Fruit fly (Drosophila melanogaster) whole organism, prepupa: ENCODE results near the gene P5cr.
A peak's percentile ranks its signal among the peaks of the same experiment; 100 is the strongest.

Source experiments
- CG10631 ChIP-seq: fragments of 200-800 bp; sonication (Bioruptor generic); optimal IDR thresholded peaks from 2 replicates; lab custom pipeline; 2016; ENCODE audit warnings: missing biosample characterization, missing genetic modification characterization
- CG10669 ChIP-seq: fragments of 200-800 bp; sonication (Bioruptor generic); optimal IDR thresholded peaks from 3 replicates; lab custom pipeline; 2018; ENCODE audit warnings: missing biosample characterization, mild to moderate bottlenecking, missing genetic modification characterization, moderate library complexity
- CG11294 ChIP-seq: fragments of 200-800 bp; sonication (Bioruptor generic); IDR thresholded peaks from 2 replicates; pipeline ENCODE4 v1.3.6; 2022; ENCODE audit warnings: missing biosample characterization, missing genetic modification characterization
- CG11762 ChIP-seq: fragments of 200-800 bp; sonication (Bioruptor generic); optimal IDR thresholded peaks from 3 replicates; lab custom pipeline; 2016; ENCODE audit warnings: missing biosample characterization, missing genetic modification characterization; ENCODE audit not compliant: insufficient read depth
- CG11902 ChIP-seq: fragments of 200-800 bp; sonication (Bioruptor generic); optimal IDR thresholded peaks from 3 replicates; lab custom pipeline; 2016; ENCODE audit warnings: missing biosample characterization, missing genetic modification characterization
- CG15336 ChIP-seq: fragments of 200-800 bp; sonication (Bioruptor generic); IDR thresholded peaks from 2 replicates; pipeline ENCODE4 v1.3.6; 2022; ENCODE audit warnings: missing biosample characterization, missing genetic modification characterization
- CG1621 ChIP-seq: fragments of 200-800 bp; sonication (Bioruptor generic); optimal IDR thresholded peaks from 3 replicates; lab custom pipeline; 2018; ENCODE audit warnings: missing biosample characterization, mild to moderate bottlenecking, missing genetic modification characterization
- CG3032 ChIP-seq: fragments of 200-800 bp; optimal IDR thresholded peaks from 2 replicates; lab custom pipeline; 2019; ENCODE audit warnings: missing biosample characterization, mild to moderate bottlenecking, missing genetic modification characterization, moderate library complexity
- CG32006 ChIP-seq: fragments of 200-800 bp; sonication (Bioruptor generic); optimal IDR thresholded peaks from 3 replicates; lab custom pipeline; 2017; ENCODE audit warnings: missing biosample characterization, mild to moderate bottlenecking, missing genetic modification characterization
- CG34406 ChIP-seq: fragments of 200-800 bp; sonication (Bioruptor generic); optimal IDR thresholded peaks from 3 replicates; lab custom pipeline; 2016; ENCODE audit warnings: missing biosample characterization, missing genetic modification characterization
- CG3919 ChIP-seq: fragments of 200-800 bp; sonication (Bioruptor generic); optimal IDR thresholded peaks from 3 replicates; lab custom pipeline; 2016; ENCODE audit warnings: missing biosample characterization, missing genetic modification characterization
- CG4318 ChIP-seq: fragments of 200-800 bp; sonication (Bioruptor generic); optimal IDR thresholded peaks from 3 replicates; lab custom pipeline; 2017; ENCODE audit warnings: missing biosample characterization, mild to moderate bottlenecking, missing genetic modification characterization
- CG6163 ChIP-seq: fragments of 200-800 bp; sonication (Bioruptor generic); IDR thresholded peaks from 3 replicates; pipeline ENCODE4 v1.3.6; 2022; ENCODE audit warnings: missing biosample characterization, missing genetic modification characterization
- CG6792 ChIP-seq: fragments of 200-800 bp; sonication (Bioruptor generic); optimal IDR thresholded peaks from 3 replicates; lab custom pipeline; 2016; ENCODE audit warnings: missing biosample characterization, missing genetic modification characterization
- CG6808 ChIP-seq: fragments of 200-800 bp; sonication (Bioruptor generic); optimal IDR thresholded peaks from 3 replicates; lab custom pipeline; 2017; ENCODE audit warnings: missing biosample characterization, missing genetic modification characterization, mild to moderate bottlenecking, moderate library complexity, missing genetic modification reagents
- CG6854 ChIP-seq: fragments of 200-800 bp; sonication (Bioruptor generic); optimal IDR thresholded peaks from 2 replicates; lab custom pipeline; 2017; ENCODE audit warnings: missing biosample characterization, mild to moderate bottlenecking, missing genetic modification characterization
- CG8119 ChIP-seq: fragments of 200-800 bp; sonication (Bioruptor generic); IDR thresholded peaks from 3 replicates; pipeline ENCODE4 v1.3.6; 2022; ENCODE audit warnings: missing biosample characterization, missing genetic modification characterization
- CG8319 ChIP-seq: fragments of 200-800 bp; sonication (Bioruptor generic); optimal IDR thresholded peaks from 3 replicates; lab custom pipeline; 2016; ENCODE audit warnings: missing biosample characterization, missing genetic modification characterization
- CG9139 ChIP-seq: fragments of 200-800 bp; sonication (Bioruptor generic); optimal IDR thresholded peaks from 3 replicates; lab custom pipeline; 2017; ENCODE audit warnings: missing biosample characterization, mild to moderate bottlenecking, missing genetic modification characterization
- Eip75B ChIP-seq: fragments of 200-800 bp; sonication (Bioruptor generic); optimal IDR thresholded peaks from 3 replicates; lab custom pipeline; 2016; ENCODE audit warnings: missing biosample characterization, missing genetic modification characterization
- Eip78C ChIP-seq: fragments of 200-800 bp; sonication (Bioruptor generic); peaks from one replicate; lab custom pipeline; 2016; ENCODE audit warnings: missing biosample characterization, missing genetic modification characterization
- Ets96B ChIP-seq: fragments of 200-800 bp; optimal IDR thresholded peaks from 2 replicates; lab custom pipeline; 2019; ENCODE audit warnings: missing biosample characterization, mild to moderate bottlenecking, missing genetic modification characterization, moderate library complexity
- Gug ChIP-seq: fragments of 200-800 bp; sonication (Bioruptor generic); IDR thresholded peaks from 2 replicates; pipeline ENCODE4 v1.3.6; 2022; ENCODE audit warnings: missing biosample characterization, missing genetic modification characterization
- Hr4 ChIP-seq: fragments of 200-800 bp; sonication (Bioruptor generic); optimal IDR thresholded peaks from 3 replicates; lab custom pipeline; 2016; ENCODE audit warnings: missing biosample characterization, missing genetic modification characterization
- Lpt ChIP-seq: fragments of 200-800 bp; sonication (Bioruptor generic); optimal IDR thresholded peaks from 3 replicates; lab custom pipeline; 2016; ENCODE audit warnings: missing biosample characterization, missing genetic modification characterization
- Met ChIP-seq: fragments of 200-800 bp; sonication (Bioruptor generic); optimal IDR thresholded peaks from 3 replicates; lab custom pipeline; 2016; ENCODE audit warnings: missing biosample characterization, missing genetic modification characterization
- OdsH ChIP-seq: fragments of 200-800 bp; sonication (Bioruptor generic); optimal IDR thresholded peaks from 3 replicates; lab custom pipeline; 2016; ENCODE audit warnings: missing biosample characterization, missing genetic modification characterization
- Smox ChIP-seq: fragments of 200-800 bp; sonication (Bioruptor generic); optimal IDR thresholded peaks from 3 replicates; lab custom pipeline; 2016; ENCODE audit warnings: missing biosample characterization, missing genetic modification characterization
- Sox102F ChIP-seq: fragments of 200-800 bp; sonication (Bioruptor generic); optimal IDR thresholded peaks from 2 replicates; lab custom pipeline; 2016; ENCODE audit warnings: missing biosample characterization, mild to moderate bottlenecking, missing genetic modification characterization
- Sox14 ChIP-seq: fragments of 200-800 bp; sonication (Bioruptor generic); optimal IDR thresholded peaks from 3 replicates; lab custom pipeline; 2016; ENCODE audit warnings: missing biosample characterization, missing genetic modification characterization
- achi ChIP-seq: fragments of 200-800 bp; sonication (Bioruptor generic); optimal IDR thresholded peaks from 3 replicates; lab custom pipeline; 2016; ENCODE audit warnings: missing biosample characterization, missing genetic modification characterization
- acj6 ChIP-seq: fragments of 200-800 bp; sonication (Bioruptor generic); optimal IDR thresholded peaks from 3 replicates; lab custom pipeline; 2016; ENCODE audit warnings: missing biosample characterization, missing genetic modification characterization
- cyc ChIP-seq: fragments of 200-800 bp; sonication (Bioruptor generic); optimal IDR thresholded peaks from 3 replicates; lab custom pipeline; 2016; ENCODE audit warnings: missing biosample characterization, missing genetic modification characterization
- dac ChIP-seq: fragments of 200-800 bp; sonication (Bioruptor generic); optimal IDR thresholded peaks from 2 replicates; lab custom pipeline; 2017; ENCODE audit warnings: missing biosample characterization, mild to moderate bottlenecking, missing genetic modification characterization
- dsx ChIP-seq: fragments of 200-800 bp; optimal IDR thresholded peaks from 3 replicates; lab custom pipeline; 2019; ENCODE audit warnings: missing biosample characterization, mild to moderate bottlenecking, missing genetic modification characterization, moderate library complexity; ENCODE audit not compliant: poor library complexity, severe bottlenecking
- eg ChIP-seq: fragments of 200-800 bp; sonication (Bioruptor generic); IDR thresholded peaks from 3 replicates; pipeline ENCODE4 v1.3.6; 2022; ENCODE audit warnings: missing biosample characterization, missing genetic modification characterization
- fkh ChIP-seq: fragments of 200-800 bp; sonication (Bioruptor generic); optimal IDR thresholded peaks from 3 replicates; lab custom pipeline; 2017; ENCODE audit warnings: missing biosample characterization, mild to moderate bottlenecking, missing genetic modification characterization, moderate library complexity
- net ChIP-seq: fragments of 200-800 bp; sonication (Bioruptor generic); optimal IDR thresholded peaks from 3 replicates; lab custom pipeline; 2016; ENCODE audit warnings: missing biosample characterization, missing genetic modification characterization
- pdm3 ChIP-seq: fragments of 200-800 bp; sonication (Bioruptor generic); optimal IDR thresholded peaks from 3 replicates; lab custom pipeline; 2016; ENCODE audit warnings: missing biosample characterization, missing genetic modification characterization
- salr ChIP-seq, 2 experiments: fragments of 200-800 bp; sonication (Bioruptor generic); optimal IDR thresholded peaks; 3 replicates each; lab custom pipeline; 2016 to 2018; ENCODE audit warnings: missing biosample characterization in 2 of 2, missing genetic modification characterization in 2 of 2, mild to moderate bottlenecking in 1 of 2
- spab ChIP-seq: fragments of 200-800 bp; sonication (Bioruptor generic); optimal IDR thresholded peaks from 2 replicates; lab custom pipeline; 2017; ENCODE audit warnings: missing biosample characterization, mild to moderate bottlenecking, missing genetic modification characterization, missing genetic modification reagents
- ss ChIP-seq, 2 experiments: fragments of 200-800 bp; sonication (Bioruptor generic); optimal IDR thresholded peaks; 2 replicates in 1 of 2; 3 replicates in 1 of 2; lab custom pipeline; 2017 to 2018; ENCODE audit warnings: mild to moderate bottlenecking in 2 of 2, missing biosample characterization in 2 of 2, missing genetic modification characterization in 2 of 2, moderate library complexity in 1 of 2
- svp ChIP-seq: fragments of 200-800 bp; sonication (Bioruptor generic); peaks from one replicate; lab custom pipeline; 2016; ENCODE audit warnings: missing biosample characterization, missing genetic modification characterization
- topi ChIP-seq: fragments of 200-800 bp; sonication (Bioruptor generic); optimal IDR thresholded peaks from 3 replicates; lab custom pipeline; 2016; ENCODE audit warnings: missing biosample characterization, missing genetic modification characterization

P5cr gene

dm6 chr3R:19054839-19055238, 26.1 kb downstream of the P5cr start:
- no peak for TF ChIP-seq CG6163 (GFP tag; lab: Robert Waterston, UW)
- TF ChIP-seq Eip78C (GFP tag; lab: Kevin White, UChicago), result peak; percentile 30
- no peak for TF ChIP-seq salr (GFP tag; optimal IDR thresholded peaks at IDR 0.05; lab: Kevin White, UChicago)
- no peak for TF ChIP-seq Eip75B (GFP tag; lab: Kevin White, UChicago)
- no peak for TF ChIP-seq CG6854 (GFP tag; lab: Kevin White, UChicago)
- peak; percentile 39 for TF ChIP-seq Met (GFP tag; lab: Kevin White, UChicago)
- TF ChIP-seq Hr4 (GFP tag; lab: Kevin White, UChicago), result no peak

dm6 chr3R:19056884-19057283, 28.2 kb downstream of the P5cr start:
- TF ChIP-seq Gug (GFP tag; lab: Robert Waterston, UW) (peak; percentile 22; the same call in 1 of the 2 replicates), topi (no peak), ss (GFP tag; optimal IDR thresholded peaks at IDR 0.05; lab: Kevin White, UChicago) (peak; percentile 39 to 51), fkh (GFP tag; lab: Kevin White, UChicago) (peak; percentile 69), Eip75B (GFP tag; lab: Kevin White, UChicago) (peak; percentile 0), Ets96B (tag; lab: Kevin White, UChicago) (no peak), net (GFP tag; lab: Kevin White, UChicago) (peak; percentile 15), Lpt (GFP tag; lab: Kevin White, UChicago) (no peak), CG6854 (GFP tag; lab: Kevin White, UChicago) (no peak), Hr4 (GFP tag; lab: Kevin White, UChicago) (peak; percentile 11), spab (GFP tag; lab: Kevin White, UChicago) (peak; percentile 4), CG11294 (GFP tag; lab: Robert Waterston, UW) (no peak), CG4318 (GFP tag; lab: Kevin White, UChicago) (no peak), dac (GFP tag; lab: Kevin White, UChicago) (no peak), CG9139 (peak; percentile 2), CG34406 (GFP tag; lab: Kevin White, UChicago) (no peak), achi (GFP tag; lab: Kevin White, UChicago) (peak; percentile 19), CG1621 (tag; lab: Kevin White, UChicago) (peak; percentile 8), CG6163 (GFP tag; lab: Robert Waterston, UW) (0 out of 3 replicates have a peak, but pooled peaks have one; percentile 44), Eip78C (GFP tag; lab: Kevin White, UChicago) (peak; percentile 66), dsx (GFP tag; lab: Kevin White, UChicago) (peak; percentile 17), Smox (GFP tag; lab: Kevin White, UChicago) (no peak), OdsH (GFP tag; lab: Kevin White, UChicago) (no peak), CG8319 (no peak), CG11902 (GFP tag; lab: Kevin White, UChicago) (no peak), CG10631 (GFP tag; lab: Kevin White, UChicago) (peak; percentile 37), CG6792 (GFP tag; lab: Kevin White, UChicago) (no peak), CG11762 (GFP tag; lab: Kevin White, UChicago) (no peak), svp (GFP tag; lab: Kevin White, UChicago) (peak; percentile 46), CG8119 (GFP tag; lab: Robert Waterston, UW) (no peak)

dm6 chr3R:19058384-19058783, 29.7 kb downstream of the P5cr start:
- no peak for TF ChIP-seq spab (GFP tag; lab: Kevin White, UChicago)
- TF ChIP-seq svp (GFP tag; lab: Kevin White, UChicago), result peak; percentile 55
- TF ChIP-seq Hr4 (GFP tag; lab: Kevin White, UChicago), result peak; percentile 0
- no peak for TF ChIP-seq cyc (GFP tag; lab: Kevin White, UChicago)
- no peak for TF ChIP-seq Sox102F
- TF ChIP-seq pdm3, result no peak
- 0 out of 3 replicates have a peak, but pooled peaks have one; percentile 34 for TF ChIP-seq CG8119 (GFP tag; lab: Robert Waterston, UW)
- peak; percentile 20 for TF ChIP-seq dsx (GFP tag; lab: Kevin White, UChicago)
- no peak for TF ChIP-seq Sox14
- TF ChIP-seq CG32006, result peak; percentile 26
- TF ChIP-seq CG15336 (GFP tag; lab: Robert Waterston, UW), result peak; percentile 56
- no peak for TF ChIP-seq topi
- peak; percentile 17 for TF ChIP-seq Eip75B (GFP tag; lab: Kevin White, UChicago)
- no peak for TF ChIP-seq CG11762 (GFP tag; lab: Kevin White, UChicago)
- TF ChIP-seq CG3032 (tag; lab: Kevin White, UChicago), result peak; percentile 22
- peak; percentile 4 for TF ChIP-seq CG6808 (GFP tag; lab: Kevin White, UChicago)
- no peak for TF ChIP-seq OdsH (GFP tag; lab: Kevin White, UChicago)
- no peak for TF ChIP-seq Smox (GFP tag; lab: Kevin White, UChicago)
- peak; percentile 52 for TF ChIP-seq Ets96B (tag; lab: Kevin White, UChicago)
- peak; percentile 36; the same call in 1 of the 3 replicates for TF ChIP-seq eg (GFP tag; lab: Robert Waterston, UW)
- TF ChIP-seq fkh (GFP tag; lab: Kevin White, UChicago), result no peak
- no peak for TF ChIP-seq CG3919 (GFP tag; lab: Kevin White, UChicago)
- peak; percentile 61 for TF ChIP-seq Eip78C (GFP tag; lab: Kevin White, UChicago)
- TF ChIP-seq CG10631 (GFP tag; lab: Kevin White, UChicago), result no peak
- TF ChIP-seq acj6 (GFP tag; lab: Kevin White, UChicago), result no peak
- TF ChIP-seq CG10669, result peak; percentile 12
- TF ChIP-seq, all 60 proteins: peak for 13
